Fruit fly (Drosophila melanogaster): Measurements from ENCODE around the gene scny.

- TF ChIP-seq CTCF (optimal IDR thresholded peaks at IDR 0.05), result no peak
- TF ChIP-seq CG8478 (optimal IDR thresholded peaks at IDR 0.05), result no peak
These were observed 55.1 kb downstream of the scny start for dm6 chr3L:5823763-5824445.
